Fruit fly (Drosophila melanogaster): Measurements from ENCODE around the gene Cox11.

The Cox11 gene

DNA sequence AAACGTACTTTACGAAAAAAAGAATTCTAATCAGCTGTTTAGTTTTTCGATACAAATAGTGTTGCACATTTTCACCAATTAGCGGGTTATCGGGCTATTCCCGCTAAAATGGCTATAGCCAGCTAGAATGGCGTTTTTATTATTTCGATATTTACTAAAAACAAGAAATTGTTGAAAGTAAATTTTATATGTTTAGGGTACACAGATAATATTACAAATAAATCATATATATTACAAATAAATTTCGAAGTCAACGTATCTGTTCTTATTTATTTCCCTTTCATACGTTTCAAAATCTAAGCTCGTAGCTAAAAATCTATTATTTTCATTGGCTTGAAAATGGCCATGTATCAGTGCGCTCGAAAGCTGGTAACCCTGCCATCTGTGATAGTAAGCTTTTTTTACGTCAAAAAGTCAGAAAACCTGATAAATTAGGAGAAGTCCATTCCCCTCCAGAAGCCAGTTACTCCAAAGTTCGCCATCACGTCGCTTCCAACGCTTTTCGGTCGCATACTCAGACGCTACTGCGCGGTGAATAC lies 6.8 kb upstream of the Cox11 start, which contains the start of the genes CG7382 and cl (continued):
- TF ChIP-seq CG42726 (GFP tag; IDR thresholded peaks at IDR 0.05; ENCODE audit: partially characterized antibody): no peak
- TF ChIP-seq jing (GFP tag; optimal IDR thresholded peaks at IDR 0.05): no peak
- no peak; the same call in 3 of the 4 replicates for TF ChIP-seq Gug (GFP tag; IDR thresholded peaks at IDR 0.05)
- no peak for TF ChIP-seq ara (GFP tag; IDR thresholded peaks at IDR 0.05)
- no peak for TF ChIP-seq tgo (GFP tag; IDR thresholded peaks at IDR 0.05)
- no peak for TF ChIP-seq zf30C (GFP tag; optimal IDR thresholded peaks at IDR 0.05)
- no peak for TF ChIP-seq CG12071 (GFP tag; optimal IDR thresholded peaks at IDR 0.05)
- TF ChIP-seq CG15514 (GFP tag; optimal IDR thresholded peaks at IDR 0.05): peak; percentile 41
- TF ChIP-seq NFAT (GFP tag; IDR thresholded peaks at IDR 0.05): no peak
- no peak for TF ChIP-seq HmgZ (tag; optimal IDR thresholded peaks at IDR 0.05)
- peak; percentile 81 for TF ChIP-seq Abd-B (GFP tag; optimal IDR thresholded peaks at IDR 0.05)
- no peak for TF ChIP-seq Fer1 (GFP tag; optimal IDR thresholded peaks at IDR 0.05)
- TF ChIP-seq onecut (GFP tag; IDR thresholded peaks at IDR 0.05): no peak
- no peak for TF ChIP-seq usp (GFP tag; optimal IDR thresholded peaks at IDR 0.05)
- TF ChIP-seq caup (GFP tag; optimal IDR thresholded peaks at IDR 0.05; ENCODE audit: severe bottlenecking): no peak
- no peak for TF ChIP-seq Bteb2 (GFP tag; optimal IDR thresholded peaks at IDR 0.05)
- no peak for TF ChIP-seq CG33557 (GFP tag; optimal IDR thresholded peaks at IDR 0.05)
- TF ChIP-seq so (GFP tag; IDR thresholded peaks at IDR 0.05): no peak
- TF ChIP-seq gt (GFP tag; IDR thresholded peaks at IDR 0.05): no peak
- no peak for TF ChIP-seq CG2678 (tag; optimal IDR thresholded peaks at IDR 0.05)
- no peak for TF ChIP-seq Sox102F (GFP tag; optimal IDR thresholded peaks at IDR 0.05)
- no peak for TF ChIP-seq br (optimal IDR thresholded peaks at IDR 0.05)
- TF ChIP-seq Sry-β (GFP tag; optimal IDR thresholded peaks at IDR 0.05): peak; percentile 98
- TF ChIP-seq emc (GFP tag; optimal IDR thresholded peaks at IDR 0.05): no peak
- TF ChIP-seq E2f2 (GFP tag; IDR thresholded peaks at IDR 0.05): peak; percentile 22; the same call in 1 of the 2 replicates
- no peak for TF ChIP-seq CG3281 (GFP tag; optimal IDR thresholded peaks at IDR 0.05)
- no peak for TF ChIP-seq Dip2 (GFP tag; IDR thresholded peaks at IDR 0.05)
- no peak for TF ChIP-seq Atf3 (GFP tag; optimal IDR thresholded peaks at IDR 0.05)
- no peak for TF ChIP-seq CTCF (GFP tag; optimal IDR thresholded peaks at IDR 0.05)
- TF ChIP-seq Ravus (GFP tag; IDR thresholded peaks at IDR 0.05): no peak
- TF ChIP-seq pan (optimal IDR thresholded peaks at IDR 0.05): no peak
- peak in 1 of 2 experiments; percentile 18 for TF ChIP-seq pan (GFP tag; optimal IDR thresholded peaks at IDR 0.05 in 1 of 2, IDR thresholded peaks at IDR 0.05 in 1 of 2)
- TF ChIP-seq cad (GFP tag; optimal IDR thresholded peaks at IDR 0.05): no peak
- no peak for TF ChIP-seq CG11560 (tag; IDR thresholded peaks at IDR 0.05)
- no peak for TF ChIP-seq Optix (GFP tag; IDR thresholded peaks at IDR 0.05)
- TF ChIP-seq bsh (GFP tag; optimal IDR thresholded peaks at IDR 0.05): no peak
- peak; percentile 93 for TF ChIP-seq row (GFP tag; IDR thresholded peaks at IDR 0.05)
- TF ChIP-seq CG6765 (GFP tag; optimal IDR thresholded peaks at IDR 0.05): no peak
- no peak for TF ChIP-seq CG1024 (GFP tag; IDR thresholded peaks at IDR 0.05)
- TF ChIP-seq H2.0 (GFP tag; IDR thresholded peaks at IDR 0.05): no peak
- TF ChIP-seq stwl (tag; optimal IDR thresholded peaks at IDR 0.05): peak; percentile 4
- no peak for TF ChIP-seq luna (GFP tag; optimal IDR thresholded peaks at IDR 0.05)
- peak; percentile 16 for TF ChIP-seq CG18476 (GFP tag; optimal IDR thresholded peaks at IDR 0.05)
- TF ChIP-seq Dfd (GFP tag; optimal IDR thresholded peaks at IDR 0.05): no peak
- TF ChIP-seq CG4820 (GFP tag; optimal IDR thresholded peaks at IDR 0.05): peak; percentile 33
- TF ChIP-seq lola (GFP tag; optimal IDR thresholded peaks at IDR 0.05): peak in 1 of 3 experiments; percentile 54
- no peak for TF ChIP-seq CG9609 (GFP tag; optimal IDR thresholded peaks at IDR 0.05)
- no peak for TF ChIP-seq CG7987 (GFP tag; optimal IDR thresholded peaks at IDR 0.05)
- TF ChIP-seq sd (tag; optimal IDR thresholded peaks at IDR 0.05): peak; percentile 59
- TF ChIP-seq Neu2 (GFP tag; optimal IDR thresholded peaks at IDR 0.05; ENCODE audit: borderline replicate concordance): no peak
- TF ChIP-seq Ada2b (GFP tag; IDR thresholded peaks at IDR 0.05): no peak
- TF ChIP-seq CG12299 (tag; optimal IDR thresholded peaks at IDR 0.05): peak; percentile 7

Measured in whole organism, embryonic.